Worm (Caenorhabditis elegans) whole organism, L1 larva: ENCODE results near the gene T12B5.15.

Experiments used
- C04F5.9 ChIP-seq: sonication (generic microtip); optimal IDR thresholded peaks from 2 replicates; lab custom pipeline; 2016; ENCODE audit warnings: missing genetic modification characterization, missing compliant biosample characterization
- C16A3.4 ChIP-seq: fragments of 150-350 bp; optimal IDR thresholded peaks from 2 replicates; lab custom pipeline; 2014; ENCODE audit warnings: missing biosample characterization, missing genetic modification characterization
- F16B12.6 ChIP-seq: fragments of 150-350 bp; optimal IDR thresholded peaks from 2 replicates; lab custom pipeline; 2014; ENCODE audit warnings: missing biosample characterization, missing genetic modification characterization
- aha-1 ChIP-seq: fragments of 150-350 bp; optimal IDR thresholded peaks from 2 replicates; lab custom pipeline; 2014; ENCODE audit warnings: missing biosample characterization, missing genetic modification characterization
- alr-1 ChIP-seq: fragments of 200-800 bp; sonication (Bioruptor generic); optimal IDR thresholded peaks from 2 replicates; lab custom pipeline; 2018; ENCODE audit warnings: borderline replicate concordance, mild to moderate bottlenecking, missing genetic modification characterization, missing compliant biosample characterization
- blmp-1 ChIP-seq: fragments of 150-350 bp; optimal IDR thresholded peaks from 2 replicates; lab custom pipeline; 2014; ENCODE audit warnings: missing biosample characterization, missing genetic modification characterization
- ceh-82 ChIP-seq, 3 experiments: fragments of 150-350 bp in 1 of 3; sonication (generic microtip) in 2 of 3; optimal IDR thresholded peaks; 2 replicates each; lab custom pipeline; 2014 to 2017; ENCODE audit warnings: missing biosample characterization in 3 of 3, missing genetic modification characterization in 3 of 3
- ceh-88 ChIP-seq: fragments of 200-800 bp; sonication (Bioruptor generic); IDR thresholded peaks from 2 replicates; pipeline ENCODE4 v1.3.6; 2022; ENCODE audit warnings: missing genetic modification characterization, missing compliant biosample characterization
- ceh-90 ChIP-seq: sonication (generic microtip); optimal IDR thresholded peaks from 2 replicates; lab custom pipeline; 2016; ENCODE audit warnings: missing genetic modification characterization, missing compliant biosample characterization
- ces-1 ChIP-seq: fragments of 150-350 bp; optimal IDR thresholded peaks from 2 replicates; lab custom pipeline; 2014; ENCODE audit warnings: missing biosample characterization, missing genetic modification reagents, missing genetic modification characterization
- dsc-1 ChIP-seq: sonication (generic microtip); optimal IDR thresholded peaks from 2 replicates; lab custom pipeline; 2016; ENCODE audit warnings: mild to moderate bottlenecking, missing genetic modification characterization, missing compliant biosample characterization
- efl-1 ChIP-seq, 4 experiments: fragments of 150-350 bp; optimal IDR thresholded peaks in 3 of 4; peaks in 1 of 4; 1 replicate in 1 of 4; 2 replicates in 3 of 4; lab custom pipeline; 2014; ENCODE audit warnings: missing biosample characterization in 2 of 4, missing genetic modification characterization in 2 of 4, missing genetic modification reagents in 2 of 4
- efl-3 ChIP-seq: fragments of 200-800 bp; sonication (Bioruptor generic); optimal IDR thresholded peaks from 2 replicates; lab custom pipeline; 2018; ENCODE audit warnings: mild to moderate bottlenecking, missing genetic modification characterization, missing compliant biosample characterization
- egl-13 ChIP-seq: sonication (generic microtip); optimal IDR thresholded peaks from 2 replicates; lab custom pipeline; 2016; ENCODE audit warnings: missing genotype, missing genetic modification reagents, missing genetic modification characterization, missing compliant biosample characterization
- egl-27 ChIP-seq, 2 experiments: fragments of 150-350 bp in 1 of 2; sonication (generic microtip); optimal IDR thresholded peaks; 3 replicates each; lab custom pipeline; 2017 to 2018; ENCODE audit warnings: missing biosample characterization in 2 of 2, missing genetic modification characterization in 2 of 2, missing genetic modification reagents in 2 of 2
- elt-2 ChIP-seq: sonication (generic microtip); optimal IDR thresholded peaks from 2 replicates; lab custom pipeline; 2016; ENCODE audit warnings: missing genetic modification characterization, mild to moderate bottlenecking, inconsistent platforms, missing compliant biosample characterization, missing genetic modification reagents
- elt-3 ChIP-seq, 6 experiments: fragments of 150-350 bp in 1 of 6; sonication (generic microtip); optimal IDR thresholded peaks; 2 replicates each; lab custom pipeline; 2017 to 2018; ENCODE audit warnings: missing biosample characterization in 6 of 6, missing genetic modification characterization in 6 of 6, inconsistent platforms in 1 of 6
- ets-5 ChIP-seq: fragments of 200-800 bp; sonication (Bioruptor generic); IDR thresholded peaks from 2 replicates; pipeline ENCODE4 v1.3.6; 2022; ENCODE audit warnings: missing genetic modification characterization, missing compliant biosample characterization
- fkh-10 ChIP-seq: sonication (generic microtip); optimal IDR thresholded peaks from 2 replicates; lab custom pipeline; 2017; ENCODE audit warnings: missing biosample characterization, missing genetic modification reagents, missing genetic modification characterization
- fkh-4 ChIP-seq: sonication (generic microtip); optimal IDR thresholded peaks from 2 replicates; lab custom pipeline; 2016; ENCODE audit warnings: missing compliant biosample characterization, missing genetic modification characterization, borderline replicate concordance
- fkh-8 ChIP-seq: sonication (generic microtip); optimal IDR thresholded peaks from 2 replicates; lab custom pipeline; 2016; ENCODE audit warnings: mild to moderate bottlenecking, missing genetic modification characterization, missing compliant biosample characterization
- grh-1 ChIP-seq: fragments of 200-800 bp; sonication (Bioruptor generic); IDR thresholded peaks from 2 replicates; pipeline ENCODE4 v1.3.6; 2022; ENCODE audit warnings: missing genetic modification reagents, missing genetic modification characterization, missing compliant biosample characterization
- jun-1 ChIP-seq: fragments of 150-350 bp; optimal IDR thresholded peaks from 2 replicates; lab custom pipeline; 2014; ENCODE audit warnings: missing biosample characterization, missing genetic modification reagents, missing genetic modification characterization
- lin-13 ChIP-seq: fragments of 150-350 bp; optimal IDR thresholded peaks from 2 replicates; lab custom pipeline; 2014; ENCODE audit warnings: missing biosample characterization, missing genetic modification reagents, missing genetic modification characterization
- lin-14 ChIP-seq: fragments of 200-800 bp; sonication (Bioruptor generic); optimal IDR thresholded peaks from 2 replicates; lab custom pipeline; 2018; ENCODE audit warnings: mild to moderate bottlenecking, missing genetic modification characterization, moderate library complexity, missing compliant biosample characterization
- lin-35 ChIP-seq, 2 experiments: fragments of 150-350 bp; optimal IDR thresholded peaks; 2 replicates each; lab custom pipeline; 2014; ENCODE audit warnings: missing biosample characterization in 2 of 2, missing genetic modification characterization in 2 of 2, missing genetic modification reagents in 2 of 2
- lsy-2 ChIP-seq, 2 experiments: fragments of 150-350 bp; optimal IDR thresholded peaks; 2 replicates each; lab custom pipeline; 2014; ENCODE audit warnings: missing biosample characterization in 2 of 2, missing genetic modification characterization in 2 of 2
- mdl-1 ChIP-seq, 2 experiments: fragments of 150-350 bp; optimal IDR thresholded peaks; 2 replicates each; lab custom pipeline; 2014 to 2017; ENCODE audit warnings: missing biosample characterization in 2 of 2, missing genetic modification characterization in 2 of 2, inconsistent platforms in 1 of 2
- mef-2 ChIP-seq: fragments of 150-350 bp; optimal IDR thresholded peaks from 2 replicates; lab custom pipeline; 2014; ENCODE audit warnings: missing biosample characterization, missing genetic modification characterization
- mep-1 ChIP-seq: fragments of 150-350 bp; optimal IDR thresholded peaks from 2 replicates; lab custom pipeline; 2014; ENCODE audit warnings: missing biosample characterization, missing genetic modification characterization
- nhr-11 ChIP-seq: fragments of 150-350 bp; optimal IDR thresholded peaks from 2 replicates; lab custom pipeline; 2014; ENCODE audit warnings: missing biosample characterization, missing genetic modification characterization
- nhr-19 ChIP-seq: fragments of 200-800 bp; sonication (Bioruptor generic); conservative IDR thresholded peaks from 2 replicates; pipeline ENCODE4 v1.3.6; 2022; ENCODE audit warnings: missing genetic modification characterization, missing compliant biosample characterization
- nhr-47 ChIP-seq: sonication (generic microtip); optimal IDR thresholded peaks from 2 replicates; lab custom pipeline; 2016; ENCODE audit warnings: mild to moderate bottlenecking, missing genetic modification characterization, moderate library complexity, missing compliant biosample characterization
- nhr-90 ChIP-seq: sonication (generic microtip); optimal IDR thresholded peaks from 2 replicates; lab custom pipeline; 2016; ENCODE audit warnings: mild to moderate bottlenecking, missing genetic modification characterization, missing compliant biosample characterization; ENCODE audit not compliant: poor library complexity
- pqm-1 ChIP-seq: sonication (generic microtip); optimal IDR thresholded peaks from 3 replicates; lab custom pipeline; 2017; ENCODE audit warnings: missing biosample characterization, missing genetic modification characterization
- rnt-1 ChIP-seq: sonication (generic microtip); optimal IDR thresholded peaks from 2 replicates; lab custom pipeline; 2016; ENCODE audit warnings: mild to moderate bottlenecking, missing genetic modification characterization, moderate library complexity, missing compliant biosample characterization
- skn-1 ChIP-seq: fragments of 150-350 bp; optimal IDR thresholded peaks from 2 replicates; lab custom pipeline; 2014; ENCODE audit warnings: missing biosample characterization, missing genetic modification characterization
- snpc-4 ChIP-seq: fragments of 150-350 bp; optimal IDR thresholded peaks from 2 replicates; lab custom pipeline; 2014; ENCODE audit warnings: missing biosample characterization, missing genetic modification characterization
- snu-23 ChIP-seq: sonication (generic microtip); optimal IDR thresholded peaks from 2 replicates; lab custom pipeline; 2016; ENCODE audit warnings: missing genetic modification characterization, missing compliant biosample characterization
- swsn-7 ChIP-seq: sonication (generic microtip); optimal IDR thresholded peaks from 2 replicates; lab custom pipeline; 2016; ENCODE audit warnings: missing genetic modification characterization, missing compliant biosample characterization
- unc-30 ChIP-seq: sonication (generic microtip); optimal IDR thresholded peaks from 2 replicates; lab custom pipeline; 2017; ENCODE audit warnings: missing biosample characterization, missing genetic modification characterization
- unc-98 ChIP-seq: fragments of 200-800 bp; sonication (Bioruptor generic); IDR thresholded peaks from 2 replicates; pipeline ENCODE4 v1.3.6; 2022; ENCODE audit warnings: missing genetic modification characterization, missing compliant biosample characterization
- vab-15 ChIP-seq: sonication (generic microtip); optimal IDR thresholded peaks from 2 replicates; lab custom pipeline; 2017; ENCODE audit warnings: missing genotype, mild to moderate bottlenecking, missing genetic modification characterization, missing compliant biosample characterization
- xbp-1 ChIP-seq: sonication (generic microtip); optimal IDR thresholded peaks from 2 replicates; lab custom pipeline; 2016; ENCODE audit warnings: missing genetic modification characterization, missing compliant biosample characterization
- zag-1 ChIP-seq: fragments of 150-350 bp; optimal IDR thresholded peaks from 2 replicates; lab custom pipeline; 2014; ENCODE audit warnings: missing biosample characterization, missing genetic modification characterization
- zip-4 ChIP-seq: fragments of 200-800 bp; sonication (Bioruptor generic); optimal IDR thresholded peaks from 2 replicates; lab custom pipeline; 2018; ENCODE audit warnings: mild to moderate bottlenecking, missing genetic modification characterization, moderate library complexity, missing compliant biosample characterization
- ztf-4 ChIP-seq: fragments of 150-350 bp; optimal IDR thresholded peaks from 2 replicates; lab custom pipeline; 2014; ENCODE audit warnings: missing biosample characterization, missing genetic modification characterization

Gene T12B5.15

DNA sequence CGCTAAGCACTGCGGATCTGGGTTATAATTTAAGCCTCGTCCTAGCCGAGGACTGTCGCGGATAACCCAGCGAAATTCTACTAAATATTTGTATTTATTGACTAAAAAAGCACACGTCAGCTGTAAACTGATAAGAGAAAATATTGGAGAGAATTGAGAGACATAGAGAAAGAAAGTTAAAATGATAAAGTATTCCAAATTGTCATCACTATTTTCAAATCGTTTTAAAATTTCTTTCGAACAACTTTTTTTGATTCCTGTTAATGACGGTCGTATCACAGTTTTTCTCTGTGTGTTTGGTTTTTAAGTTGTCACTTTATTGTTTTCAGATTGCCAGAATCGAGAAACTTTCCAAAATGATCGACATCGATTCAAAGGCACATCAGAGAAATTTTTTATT, 7.5 kb upstream of the T12B5.15 start, which contains the start of gene fbxa-51:
Gene fbxa-51, plus strand, starts transcription at position 322 of the 400 bp plus-strand sequence.
- TF ChIP-seq ceh-90 (tag; lab: Kevin White, UChicago) (no peak), fkh-4 (tag; lab: Kevin White, UChicago) (no peak), C04F5.9 (no peak), efl-3 (GFP tag; lab: Kevin White, UChicago) (no peak), snpc-4 (no peak), dsc-1 (tag; lab: Kevin White, UChicago) (no peak), ets-5 (no peak), jun-1 (no peak), swsn-7 (no peak), nhr-47 (tag; lab: Kevin White, UChicago) (no peak)
- TF ChIP-seq, all 84 proteins: peak for 0

DNA sequence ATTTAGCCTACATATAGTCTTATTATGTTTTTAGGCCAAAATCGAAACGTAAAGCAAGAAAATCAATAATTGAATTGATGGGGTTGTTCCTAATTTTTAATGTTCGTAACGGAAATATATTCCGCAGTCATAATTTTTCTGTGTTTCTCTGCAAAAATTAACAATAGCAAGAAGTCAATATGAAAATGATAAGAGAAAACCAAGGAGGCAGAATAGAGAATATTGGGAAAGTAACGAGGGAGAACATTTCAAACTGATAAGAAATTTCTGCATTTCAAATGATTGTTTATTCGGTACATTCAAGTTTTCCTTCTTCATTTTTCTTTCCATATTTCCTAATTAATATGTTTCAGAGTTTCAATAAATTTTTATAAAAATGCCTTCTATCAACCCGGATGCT, 1.5 kb upstream of the T12B5.15 start, which contains the start of gene fbxa-54:
Gene fbxa-54, plus strand, starts transcription at position 354 of the 400 bp plus-strand sequence.
- TF ChIP-seq mdl-1 (tag; optimal IDR thresholded peaks at IDR 0.05; lab: Kevin White, UChicago) (no peak), egl-27 (tag; optimal IDR thresholded peaks at IDR 0.05; lab: Kevin White, UChicago) (no peak), mef-2 (tag; lab: Kevin White, UChicago) (no peak), unc-30 (tag; lab: Kevin White, UChicago) (no peak), nhr-11 (tag; lab: Kevin White, UChicago) (no peak), fkh-4 (tag; lab: Kevin White, UChicago) (no peak), elt-2 (tag; lab: Kevin White, UChicago) (peak; percentile 36), zag-1 (no peak), xbp-1 (tag; lab: Kevin White, UChicago) (no peak)

DNA sequence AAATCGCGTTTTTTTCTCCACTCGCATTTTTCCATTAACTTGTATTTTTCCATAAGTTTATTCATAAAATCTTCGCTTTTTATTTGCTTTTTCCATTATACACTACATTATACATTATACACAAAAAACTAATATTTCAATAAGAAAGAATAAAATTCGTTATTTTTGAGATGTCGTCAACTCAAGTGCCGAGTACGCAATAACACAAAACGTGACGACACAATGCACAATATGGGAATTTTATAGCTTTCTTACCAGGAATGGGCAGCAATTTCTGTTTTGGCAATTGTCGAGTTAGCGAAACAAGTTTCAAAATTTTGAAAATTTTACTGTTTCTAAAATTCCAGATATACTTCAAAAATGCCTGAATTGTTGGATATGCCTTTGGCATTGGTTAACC, 2.3 kb downstream of the T12B5.15 start, which contains the start of gene fbxa-10:
Gene fbxa-10, plus strand, starts transcription at position 207 of the 400 bp plus-strand sequence.
- peak; percentile 54 to 68 for TF ChIP-seq lsy-2 (tag; optimal IDR thresholded peaks at IDR 0.05; lab: Kevin White, UChicago)
- no peak for TF ChIP-seq efl-3 (GFP tag; lab: Kevin White, UChicago)
- no peak for TF ChIP-seq xbp-1 (tag; lab: Kevin White, UChicago)
- TF ChIP-seq zip-4 (GFP tag; lab: Kevin White, UChicago): no peak
- TF ChIP-seq alr-1 (tag; lab: Kevin White, UChicago): no peak
- TF ChIP-seq skn-1 (tag; lab: Kevin White, UChicago): no peak
- no peak for TF ChIP-seq lin-14
- peak; percentile 30 for TF ChIP-seq swsn-7
- no peak for TF ChIP-seq rnt-1 (tag; lab: Kevin White, UChicago)
- no peak for TF ChIP-seq unc-98 (GFP tag; lab: Robert Waterston, UW)
- no peak for TF ChIP-seq unc-30 (tag; lab: Kevin White, UChicago)
- TF ChIP-seq ceh-90 (tag; lab: Kevin White, UChicago): no peak
- TF ChIP-seq ceh-82 (tag; optimal IDR thresholded peaks at IDR 0.05; lab: Kevin White, UChicago): peak in 1 of 3 experiments; percentile 5
- TF ChIP-seq nhr-11 (tag; lab: Kevin White, UChicago): no peak
- no peak for TF ChIP-seq ceh-88 (GFP tag; lab: Robert Waterston, UW)
- TF ChIP-seq lin-13: no peak
- TF ChIP-seq vab-15 (tag; lab: Kevin White, UChicago): no peak
- TF ChIP-seq ces-1: no peak
- TF ChIP-seq ztf-4 (tag; lab: Kevin White, UChicago): no peak
- no peak for TF ChIP-seq snpc-4
- TF ChIP-seq pqm-1 (tag; lab: Kevin White, UChicago): no peak
- TF ChIP-seq mep-1: peak; percentile 51
- TF ChIP-seq blmp-1 (tag; lab: Kevin White, UChicago): no peak
- no peak for TF ChIP-seq nhr-47 (tag; lab: Kevin White, UChicago)
- TF ChIP-seq elt-3 (tag; optimal IDR thresholded peaks at IDR 0.05; lab: Kevin White, UChicago): no peak
- no peak for TF ChIP-seq fkh-8 (tag; lab: Kevin White, UChicago)
- no peak for TF ChIP-seq grh-1 (GFP tag; lab: Robert Waterston, UW)
- TF ChIP-seq aha-1 (tag; lab: Kevin White, UChicago): no peak
- no peak for TF ChIP-seq fkh-10
- TF ChIP-seq egl-13 (tag; lab: Kevin White, UChicago): no peak
- TF ChIP-seq snu-23 (GFP tag; lab: Kevin White, UChicago): no peak
- peak; percentile 87 for TF ChIP-seq F16B12.6 (tag; lab: Kevin White, UChicago)
- TF ChIP-seq C16A3.4 (tag; lab: Kevin White, UChicago): no peak
- no peak for TF ChIP-seq nhr-90
- TF ChIP-seq ets-5: no peak
- no peak for TF ChIP-seq egl-27 (tag; optimal IDR thresholded peaks at IDR 0.05; lab: Kevin White, UChicago)
- TF ChIP-seq efl-1 (optimal IDR thresholded peaks at IDR 0.05; lab: Kevin White, UChicago): peak; percentile 25 to 45
- peak; percentile 31 to 94 for TF ChIP-seq efl-1 (GFP tag; optimal IDR thresholded peaks at IDR 0.05 in 1 of 2; lab: Kevin White, UChicago)
- TF ChIP-seq nhr-19 (GFP tag; lab: Robert Waterston, UW): no peak
- TF ChIP-seq lin-35 (GFP tag; optimal IDR thresholded peaks at IDR 0.05; lab: Kevin White, UChicago): peak; percentile 30 to 39
